Worm (Caenorhabditis elegans) whole organism, late embryonic: Measurements from ENCODE around the gene ZK892.4.
"Not testable (repeated sequence)": the region's sequence is repeated elsewhere in the genome, so short reads cannot be mapped to it uniquely, and the experiment has no call there.

Experiments used
- ama-1 ChIP-seq: fragments of 150-350 bp; optimal IDR thresholded peaks from 2 replicates; lab custom pipeline; 2014
- ceh-45 ChIP-seq: fragments of 200-800 bp; sonication (Bioruptor generic); IDR thresholded peaks from 2 replicates; pipeline ENCODE4 v1.3.6; 2022; ENCODE audit warnings: missing genetic modification reagents, missing genetic modification characterization, missing compliant biosample characterization
- fkh-10 ChIP-seq: fragments of 150-350 bp; optimal IDR thresholded peaks from 2 replicates; lab custom pipeline; 2014; ENCODE audit warnings: missing biosample characterization, missing genetic modification reagents, missing genetic modification characterization
- hlh-8 ChIP-seq: sonication (generic microtip); optimal IDR thresholded peaks from 2 replicates; lab custom pipeline; 2016; ENCODE audit warnings: missing genotype, missing genetic modification characterization, missing compliant biosample characterization
- nhr-11 ChIP-seq: fragments of 150-350 bp; optimal IDR thresholded peaks from 2 replicates; lab custom pipeline; 2014; ENCODE audit warnings: missing biosample characterization, missing genetic modification characterization
- npax-4 ChIP-seq: sonication (generic microtip); optimal IDR thresholded peaks from 2 replicates; lab custom pipeline; 2016; ENCODE audit warnings: missing genetic modification characterization, missing compliant biosample characterization
- pha-4 ChIP-seq: fragments of 150-350 bp; optimal IDR thresholded peaks from 2 replicates; lab custom pipeline; 2018; ENCODE audit warnings: missing biosample characterization, missing genetic modification reagents, missing genetic modification characterization
- sox-2 ChIP-seq: fragments of 200-800 bp; sonication (Bioruptor generic); IDR thresholded peaks from 2 replicates; pipeline ENCODE4 v1.3.6; 2022; ENCODE audit warnings: missing genetic modification reagents, missing genetic modification characterization, missing compliant biosample characterization
- sox-4 ChIP-seq: sonication (generic microtip); optimal IDR thresholded peaks from 2 replicates; lab custom pipeline; 2017; ENCODE audit warnings: mild to moderate bottlenecking, missing genetic modification characterization, inconsistent platforms, missing compliant biosample characterization

ce11 chrII:10034769-10035168 lies 28.4 kb downstream of the ZK892.4 start:
- TF ChIP-seq hlh-8; sox-4; npax-4 (tag; lab: Kevin White, UChicago); ama-1 (lab: Kevin White, UChicago); nhr-11; sox-2 (GFP tag; lab: Robert Waterston, UW); pha-4; fkh-10 (GFP tag; lab: Kevin White, UChicago): not testable (repeated sequence)
- peak; percentile 78; the same call in 1 of the 2 replicates for TF ChIP-seq ceh-45 (GFP tag; lab: Robert Waterston, UW)
